Fruit fly (Drosophila melanogaster) whole organism, embryonic: Measurements from ENCODE around the gene CG9737.

Source experiments
- Atf3 ChIP-seq: fragments of 200-800 bp; sonication (Bioruptor generic); optimal IDR thresholded peaks from 3 replicates; lab custom pipeline; 2016; ENCODE audit warnings: missing biosample characterization, missing genetic modification characterization
- CG10431 ChIP-seq: fragments of 200-800 bp; sonication (Bioruptor generic); optimal IDR thresholded peaks from 3 replicates; lab custom pipeline; 2018; ENCODE audit warnings: missing biosample characterization, mild to moderate bottlenecking, missing genetic modification characterization
- CG10565 ChIP-seq: fragments of 200-800 bp; sonication (Bioruptor generic); optimal IDR thresholded peaks from 3 replicates; lab custom pipeline; 2016; ENCODE audit warnings: missing biosample characterization, mild to moderate bottlenecking, missing genetic modification characterization
- CG11695 ChIP-seq: fragments of 200-800 bp; sonication (Bioruptor generic); IDR thresholded peaks from 3 replicates; pipeline ENCODE4 v1.3.6; 2022; ENCODE audit warnings: missing biosample characterization, missing genetic modification characterization
- CG12071 ChIP-seq: fragments of 200-800 bp; sonication (Bioruptor generic); optimal IDR thresholded peaks from 3 replicates; lab custom pipeline; 2018; ENCODE audit warnings: missing biosample characterization, mild to moderate bottlenecking, missing genetic modification characterization
- CG12659 ChIP-seq: fragments of 200-800 bp; sonication (Bioruptor generic); optimal IDR thresholded peaks from 3 replicates; lab custom pipeline; 2017; ENCODE audit warnings: mild to moderate bottlenecking, missing biosample characterization, missing genetic modification reagents, missing genetic modification characterization
- CG15696 ChIP-seq: fragments of 200-800 bp; sonication (Bioruptor generic); optimal IDR thresholded peaks from 2 replicates; lab custom pipeline; 2019; ENCODE audit warnings: missing biosample characterization, mild to moderate bottlenecking, missing genetic modification characterization, moderate library complexity
- CG16779 ChIP-seq: fragments of 200-800 bp; sonication (Bioruptor generic); IDR thresholded peaks from 2 replicates; pipeline ENCODE4 v1.3.6; 2022; ENCODE audit warnings: missing biosample characterization, missing genetic modification characterization
- CG16813 ChIP-seq: fragments of 200-800 bp; sonication (Bioruptor generic); IDR thresholded peaks from 3 replicates; pipeline ENCODE4 v1.3.6; 2022; ENCODE audit warnings: missing biosample characterization, missing genetic modification characterization; ENCODE audit not compliant: partially characterized antibody
- CG17361 ChIP-seq: fragments of 200-800 bp; sonication (Bioruptor generic); IDR thresholded peaks from 3 replicates; pipeline ENCODE4 v1.3.6; 2022; ENCODE audit warnings: missing biosample characterization, missing genetic modification characterization
- CG17912 ChIP-seq: fragments of 200-800 bp; sonication (Bioruptor generic); optimal IDR thresholded peaks from 2 replicates; lab custom pipeline; 2018; ENCODE audit warnings: missing biosample characterization, mild to moderate bottlenecking, missing genetic modification characterization
- CG1792 ChIP-seq: fragments of 200-800 bp; sonication (Bioruptor generic); optimal IDR thresholded peaks from 2 replicates; lab custom pipeline; 2016; ENCODE audit warnings: missing biosample characterization, missing genetic modification characterization
- CG2116 ChIP-seq: fragments of 200-800 bp; sonication (Bioruptor generic); optimal IDR thresholded peaks from 3 replicates; lab custom pipeline; 2018; ENCODE audit warnings: missing biosample characterization, mild to moderate bottlenecking, missing genetic modification characterization
- CG30403 ChIP-seq: fragments of 200-800 bp; sonication (Bioruptor generic); optimal IDR thresholded peaks from 3 replicates; lab custom pipeline; 2016; ENCODE audit warnings: missing biosample characterization, missing genetic modification characterization
- CG30431 ChIP-seq: fragments of 200-800 bp; sonication (Bioruptor generic); optimal IDR thresholded peaks from 2 replicates; lab custom pipeline; 2017; ENCODE audit warnings: missing biosample characterization, missing genetic modification characterization
- CG31224 ChIP-seq: fragments of 200-800 bp; sonication (Bioruptor generic); IDR thresholded peaks from 2 replicates; pipeline ENCODE4 v1.3.6; 2022; ENCODE audit warnings: missing biosample characterization, missing genetic modification characterization
- CG32532 ChIP-seq: fragments of 200-800 bp; sonication (Bioruptor generic); IDR thresholded peaks from 2 replicates; pipeline ENCODE4 v1.3.6; 2022; ENCODE audit warnings: missing biosample characterization, missing genetic modification characterization
- CG32767 ChIP-seq: fragments of 200-800 bp; sonication (Bioruptor generic); IDR thresholded peaks from 2 replicates; pipeline ENCODE4 v1.3.6; 2022; ENCODE audit warnings: missing biosample characterization, missing genetic modification characterization
- CG34422 ChIP-seq: fragments of 200-800 bp; sonication (Bioruptor generic); IDR thresholded peaks from 3 replicates; pipeline ENCODE4 v1.3.6; 2022; ENCODE audit warnings: missing biosample characterization, missing genetic modification characterization
- CG4328 ChIP-seq: fragments of 200-800 bp; sonication (Bioruptor generic); optimal IDR thresholded peaks from 3 replicates; lab custom pipeline; 2017; ENCODE audit warnings: missing biosample characterization, missing genetic modification reagents, missing genetic modification characterization
- CG4360 ChIP-seq: fragments of 200-800 bp; sonication (Bioruptor generic); IDR thresholded peaks from 2 replicates; pipeline ENCODE4 v1.3.6; 2022; ENCODE audit warnings: missing biosample characterization, missing genetic modification characterization
- CG4820 ChIP-seq: fragments of 200-800 bp; sonication (Bioruptor generic); optimal IDR thresholded peaks from 3 replicates; lab custom pipeline; 2016; ENCODE audit warnings: missing biosample characterization, missing genetic modification characterization
- CG4854 ChIP-seq: fragments of 200-800 bp; sonication (Bioruptor generic); optimal IDR thresholded peaks from 2 replicates; lab custom pipeline; 2016; ENCODE audit warnings: missing biosample characterization, missing genetic modification characterization, inconsistent platforms
- CG6683 ChIP-seq: fragments of 200-800 bp; sonication (Bioruptor generic); optimal IDR thresholded peaks from 2 replicates; lab custom pipeline; 2017; ENCODE audit warnings: missing biosample characterization, mild to moderate bottlenecking, missing genetic modification characterization, missing genetic modification reagents
- CG6765 ChIP-seq: fragments of 200-800 bp; sonication (Bioruptor generic); optimal IDR thresholded peaks from 3 replicates; lab custom pipeline; 2017; ENCODE audit warnings: missing biosample characterization, mild to moderate bottlenecking, missing genetic modification characterization
- CG8359 ChIP-seq: fragments of 200-800 bp; sonication (Bioruptor generic); optimal IDR thresholded peaks from 2 replicates; lab custom pipeline; 2017; ENCODE audit warnings: missing biosample characterization, mild to moderate bottlenecking, missing genetic modification characterization, borderline replicate concordance
- CrebB ChIP-seq: fragments of 200-800 bp; sonication (Bioruptor generic); optimal IDR thresholded peaks from 3 replicates; lab custom pipeline; 2018; ENCODE audit warnings: missing biosample characterization, mild to moderate bottlenecking, missing genetic modification characterization
- Eip74EF ChIP-seq, 2 experiments: fragments of 200-800 bp in 1 of 2; fragments of >200 bp in 1 of 2; sonication (Bioruptor generic) in 1 of 2; optimal IDR thresholded peaks; 2 replicates each; lab custom pipeline; 2017 to 2019; ENCODE audit warnings: missing biosample characterization in 2 of 2, missing genetic modification characterization in 2 of 2, mild to moderate bottlenecking in 1 of 2, moderate library complexity in 1 of 2
- Lim3 ChIP-seq: fragments of 200-800 bp; sonication (Bioruptor generic); IDR thresholded peaks from 2 replicates; pipeline ENCODE4 v1.3.6; 2022; ENCODE audit warnings: missing biosample characterization, missing genetic modification characterization
- Lpt ChIP-seq: fragments of >200 bp; optimal IDR thresholded peaks from 2 replicates; lab custom pipeline; 2018; ENCODE audit warnings: missing biosample characterization, missing genetic modification characterization
- PHDP ChIP-seq: fragments of 200-800 bp; sonication (Bioruptor generic); optimal IDR thresholded peaks from 3 replicates; lab custom pipeline; 2018; ENCODE audit warnings: missing biosample characterization, mild to moderate bottlenecking, missing genetic modification characterization, moderate library complexity
- Taf1 ChIP-seq: fragments of 200-800 bp; sonication (Bioruptor generic); IDR thresholded peaks from 2 replicates; pipeline ENCODE4 v1.3.6; 2022; ENCODE audit warnings: missing biosample characterization, missing genetic modification characterization
- Trl ChIP-seq, 3 experiments: fragments of >200 bp in 2 of 3; fragments of 200-800 bp in 1 of 3; sonication (Bioruptor generic) in 1 of 3; optimal IDR thresholded peaks; 2 replicates in 1 of 3; 3 replicates in 2 of 3; lab custom pipeline; 2016 to 2017; ENCODE audit warnings: missing biosample characterization in 1 of 3, missing genetic modification characterization in 1 of 3
- bbx ChIP-seq: fragments of 200-800 bp; sonication (Bioruptor generic); IDR thresholded peaks from 2 replicates; pipeline ENCODE4 v1.3.6; 2022; ENCODE audit warnings: missing biosample characterization, missing genetic modification characterization; ENCODE audit not compliant: partially characterized antibody
- chn ChIP-seq: fragments of 200-800 bp; sonication (Bioruptor generic); optimal IDR thresholded peaks from 2 replicates; lab custom pipeline; 2016; ENCODE audit warnings: missing biosample characterization, missing genetic modification characterization
- ci ChIP-seq: fragments of 200-800 bp; sonication (Bioruptor generic); IDR thresholded peaks from 3 replicates; pipeline ENCODE4 v1.3.6; 2022; ENCODE audit warnings: missing biosample characterization, missing genetic modification characterization
- dpn ChIP-seq, 2 experiments: fragments of 200-800 bp; sonication (Bioruptor generic); optimal IDR thresholded peaks; 3 replicates each; lab custom pipeline; 2016; ENCODE audit warnings: missing biosample characterization in 2 of 2, missing genetic modification characterization in 2 of 2
- ewg ChIP-seq: fragments of 200-800 bp; sonication (Bioruptor generic); optimal IDR thresholded peaks from 3 replicates; lab custom pipeline; 2017; ENCODE audit warnings: mild to moderate bottlenecking, missing biosample characterization, missing genetic modification reagents, missing genetic modification characterization
- grn ChIP-seq: fragments of 200-800 bp; sonication (Bioruptor generic); optimal IDR thresholded peaks from 3 replicates; lab custom pipeline; 2017; ENCODE audit warnings: missing biosample characterization, missing genetic modification characterization
- gsb-n ChIP-seq: fragments of 200-800 bp; sonication (Bioruptor generic); optimal IDR thresholded peaks from 3 replicates; lab custom pipeline; 2018; ENCODE audit warnings: missing biosample characterization, mild to moderate bottlenecking, missing genetic modification characterization
- inv ChIP-seq: fragments of 200-800 bp; sonication (Bioruptor generic); IDR thresholded peaks from 2 replicates; pipeline ENCODE4 v1.3.6; 2022; ENCODE audit warnings: missing biosample characterization, missing genetic modification characterization; ENCODE audit not compliant: partially characterized antibody
- odd ChIP-seq: fragments of 200-800 bp; sonication (Bioruptor generic); optimal IDR thresholded peaks from 2 replicates; lab custom pipeline; 2017; ENCODE audit warnings: missing biosample characterization, mild to moderate bottlenecking, missing genetic modification characterization
- org-1 ChIP-seq: fragments of 200-800 bp; sonication (Bioruptor generic); optimal IDR thresholded peaks from 2 replicates; lab custom pipeline; 2017; ENCODE audit warnings: missing biosample characterization, missing genetic modification characterization
- otp ChIP-seq: fragments of 200-800 bp; sonication (Bioruptor generic); IDR thresholded peaks from 3 replicates; pipeline ENCODE4, ENCODE4 v1.3.6; 2022; ENCODE audit warnings: missing biosample characterization, missing genetic modification characterization
- p53 ChIP-seq: fragments of 200-800 bp; sonication (Bioruptor generic); optimal IDR thresholded peaks from 2 replicates; lab custom pipeline; 2016; ENCODE audit warnings: missing biosample characterization, missing genetic modification characterization
- pan ChIP-seq, 4 experiments: fragments of >200 bp in 3 of 4; fragments of 200-800 bp in 1 of 4; sonication (Bioruptor generic) in 1 of 4; optimal IDR thresholded peaks in 3 of 4; IDR thresholded peaks in 1 of 4; 2 replicates each; pipeline versions ENCODE4 v1.3.6 to Lab custom; 2017 to 2022; ENCODE audit warnings: missing biosample characterization in 2 of 4, missing genetic modification characterization in 2 of 4, mixed read lengths in 1 of 4
- repo ChIP-seq: fragments of 200-800 bp; sonication (Bioruptor generic); optimal IDR thresholded peaks from 2 replicates; lab custom pipeline; 2016; ENCODE audit warnings: missing biosample characterization, missing genetic modification characterization
- rib ChIP-seq: fragments of 200-800 bp; sonication (Bioruptor generic); IDR thresholded peaks from 2 replicates; pipeline ENCODE4 v1.3.6; 2022; ENCODE audit warnings: missing biosample characterization, missing genetic modification characterization
- vfl ChIP-seq: fragments of 200-800 bp; sonication (Bioruptor generic); optimal IDR thresholded peaks from 2 replicates; lab custom pipeline; 2016; ENCODE audit warnings: missing biosample characterization, missing genetic modification characterization
- vnd ChIP-seq: fragments of 200-800 bp; sonication (Bioruptor generic); IDR thresholded peaks from 3 replicates; pipeline ENCODE4 v1.3.6; 2022; ENCODE audit warnings: missing biosample characterization, missing genetic modification characterization; ENCODE audit not compliant: partially characterized antibody

The CG9737 gene

dm6 chr3R:30283940-30284339 lies 40.8 kb upstream of the CG9737 start (continued):
- no peak for TF ChIP-seq CG1792 (GFP tag; lab: Kevin White, UChicago)
- TF ChIP-seq CG10431 (GFP tag; lab: Kevin White, UChicago), result no peak
- TF ChIP-seq gsb-n (tag; lab: Kevin White, UChicago), result no peak
- TF ChIP-seq CG10565 (GFP tag; lab: Kevin White, UChicago), result no peak
- TF ChIP-seq p53 (GFP tag; lab: Kevin White, UChicago), result no peak
- TF ChIP-seq CG32532 (GFP tag; lab: Robert Waterston, UW), result no peak
- peak; percentile 11 for TF ChIP-seq ewg (GFP tag; lab: Kevin White, UChicago)
- TF ChIP-seq chn, result no peak
- no peak for TF ChIP-seq vnd
- no peak for TF ChIP-seq pan (optimal IDR thresholded peaks at IDR 0.05; lab: Kevin White, UChicago)
- TF ChIP-seq pan (GFP tag; optimal IDR thresholded peaks at IDR 0.05 in 1 of 2, IDR thresholded peaks at IDR 0.05 in 1 of 2), result peak in 1 of 2 experiments; percentile 39
- no peak for TF ChIP-seq CrebB (tag; lab: Kevin White, UChicago)
- peak in 1 of 2 experiments; percentile 8 for TF ChIP-seq dpn (GFP tag; optimal IDR thresholded peaks at IDR 0.05; lab: Kevin White, UChicago)
- TF ChIP-seq CG12659 (GFP tag; lab: Kevin White, UChicago), result no peak
- no peak for TF ChIP-seq Eip74EF (GFP tag; optimal IDR thresholded peaks at IDR 0.05; lab: Kevin White, UChicago)
- TF ChIP-seq CG17361 (GFP tag; lab: Robert Waterston, UW), result 0 out of 3 replicates have a peak, but pooled peaks have one; percentile 23
- TF ChIP-seq CG17912 (GFP tag; lab: Kevin White, UChicago), result no peak
- TF ChIP-seq Taf1 (GFP tag; lab: Robert Waterston, UW), result no peak
- no peak for TF ChIP-seq inv (GFP tag; lab: Robert Waterston, UW)
- no peak for TF ChIP-seq CG4854
- no peak for TF ChIP-seq CG2116 (GFP tag; lab: Kevin White, UChicago)
- TF ChIP-seq CG32767, result no peak
- TF ChIP-seq CG15696 (tag; lab: Kevin White, UChicago), result no peak
- TF ChIP-seq CG31224 (GFP tag; lab: Robert Waterston, UW), result no peak
- TF ChIP-seq CG6765 (GFP tag; lab: Kevin White, UChicago), result no peak
- TF ChIP-seq odd (GFP tag; lab: Kevin White, UChicago), result no peak
- TF ChIP-seq CG8359 (GFP tag; lab: Kevin White, UChicago), result no peak
- TF ChIP-seq otp (GFP tag; lab: Robert Waterston, UW), result 0 out of 3 replicates have a peak, but pooled peaks have one; percentile 27
- no peak for TF ChIP-seq Lpt (GFP tag; lab: Kevin White, UChicago)
- no peak for TF ChIP-seq CG12071 (GFP tag; lab: Kevin White, UChicago)
- 0 out of 3 replicates have a peak, but pooled peaks have one; percentile 21 for TF ChIP-seq CG34422 (GFP tag; lab: Robert Waterston, UW)
- no peak for TF ChIP-seq CG16779 (GFP tag; lab: Robert Waterston, UW)
- peak; percentile 12 for TF ChIP-seq CG30403 (GFP tag; lab: Kevin White, UChicago)
- no peak for TF ChIP-seq CG30431 (GFP tag; lab: Kevin White, UChicago)
- no peak for TF ChIP-seq Trl (optimal IDR thresholded peaks at IDR 0.05; lab: Kevin White, UChicago)
- TF ChIP-seq Trl (GFP tag; optimal IDR thresholded peaks at IDR 0.05; lab: Kevin White, UChicago), result no peak
- TF ChIP-seq CG4328, result no peak
- TF ChIP-seq CG4360 (GFP tag; lab: Robert Waterston, UW), result no peak
- no peak for TF ChIP-seq CG4820
- TF ChIP-seq Lim3 (GFP tag; lab: Robert Waterston, UW), result no peak
- TF ChIP-seq rib (GFP tag; lab: Robert Waterston, UW), result no peak
- no peak for TF ChIP-seq bbx (GFP tag; lab: Robert Waterston, UW)
- no peak for TF ChIP-seq CG16813 (GFP tag; lab: Robert Waterston, UW)
- TF ChIP-seq org-1 (GFP tag; lab: Kevin White, UChicago), result no peak
- no peak for TF ChIP-seq Atf3
- no peak for TF ChIP-seq CG6683 (GFP tag; lab: Kevin White, UChicago)
- TF ChIP-seq CG11695, result 0 out of 3 replicates have a peak, but pooled peaks have one; percentile 26
- peak; percentile 27 for TF ChIP-seq PHDP
- TF ChIP-seq repo (GFP tag; lab: Kevin White, UChicago), result no peak
- TF ChIP-seq vfl (GFP tag; lab: Kevin White, UChicago), result no peak
- no peak for TF ChIP-seq ci
- no peak for TF ChIP-seq grn (GFP tag; lab: Kevin White, UChicago)
